Worm (Caenorhabditis elegans) whole organism, young adult: ENCODE measurements around the gene F53B2.8.

Source experiments
- F33H1.4 ChIP-seq: fragments of 200-800 bp; sonication (Bioruptor generic); IDR thresholded peaks from 2 replicates; pipeline ENCODE4 v1.3.6; 2022; ENCODE audit warnings: missing genetic modification reagents, missing genetic modification characterization, missing compliant biosample characterization
- F49E8.2 ChIP-seq: sonication (generic microtip); optimal IDR thresholded peaks from 3 replicates; lab custom pipeline; 2017; ENCODE audit warnings: missing genetic modification characterization, mild to moderate bottlenecking, missing compliant biosample characterization, antibody characterized with exemption, moderate library complexity; ENCODE audit not compliant: insufficient read depth
- ama-1 ChIP-seq, 3 experiments: fragments of 150-350 bp in 1 of 3; sonication (generic microtip) in 2 of 3; optimal IDR thresholded peaks; 2 replicates each; lab custom pipeline; 2014 to 2018; ENCODE audit warnings: missing biosample characterization in 2 of 3, missing genetic modification characterization in 2 of 3, missing genetic modification reagents in 2 of 3
- ccch-3 ChIP-seq: fragments of 200-800 bp; sonication (Bioruptor generic); optimal IDR thresholded peaks from 2 replicates; lab custom pipeline; 2018; ENCODE audit warnings: mild to moderate bottlenecking, missing genetic modification characterization, missing compliant biosample characterization
- dpff-1 ChIP-seq: sonication (generic microtip); optimal IDR thresholded peaks from 2 replicates; lab custom pipeline; 2017; ENCODE audit warnings: mild to moderate bottlenecking, missing genetic modification characterization, missing compliant biosample characterization
- dpl-1 ChIP-seq: fragments of 150-350 bp; optimal IDR thresholded peaks from 2 replicates; lab custom pipeline; 2014; ENCODE audit warnings: missing biosample characterization, missing genetic modification reagents, missing genetic modification characterization
- lsl-1 ChIP-seq: fragments of 200-800 bp; sonication (Bioruptor generic); optimal IDR thresholded peaks from 2 replicates; lab custom pipeline; 2018; ENCODE audit warnings: mild to moderate bottlenecking, missing genetic modification characterization, moderate library complexity, missing compliant biosample characterization
- snpc-4 ChIP-seq, 5 experiments: fragments of 150-350 bp in 1 of 5; sonication (generic microtip) in 4 of 5; optimal IDR thresholded peaks; 2 replicates each; lab custom pipeline; 2014 to 2018; ENCODE audit warnings: missing genetic modification characterization in 5 of 5, missing biosample characterization in 3 of 5, antibody characterized with exemption in 2 of 5, mild to moderate bottlenecking in 2 of 5, missing compliant biosample characterization in 2 of 5, missing genotype in 2 of 5, moderate library complexity in 2 of 5, missing genetic modification reagents in 1 of 5
- tbp1 ChIP-seq: fragments of 200-800 bp; sonication (Bioruptor generic); optimal IDR thresholded peaks from 2 replicates; lab custom pipeline; 2018; ENCODE audit warnings: mild to moderate bottlenecking, missing genetic modification characterization, missing compliant biosample characterization

DNA sequence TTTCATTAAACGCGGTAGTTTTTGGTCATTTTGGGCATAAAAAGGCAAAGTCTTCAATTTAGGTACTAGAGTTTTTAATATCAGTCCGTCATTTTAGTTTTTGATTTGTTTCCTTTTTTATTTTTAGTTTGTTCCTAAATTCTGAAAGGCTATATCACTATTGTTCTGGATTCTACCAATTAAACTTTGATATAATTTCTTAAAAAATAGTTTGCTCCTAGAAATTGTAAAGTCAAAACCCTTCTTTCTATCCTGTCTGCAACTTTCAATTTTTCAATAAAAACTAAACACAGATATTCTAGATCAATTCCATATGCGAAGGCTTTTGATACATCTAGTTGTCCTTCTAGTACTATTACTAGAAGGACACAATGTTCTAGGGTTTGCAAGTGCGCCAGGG is 45.9 kb upstream of the F53B2.8 start, which contains the start of gene K08E7.5:
- TF ChIP-seq F33H1.4 (GFP tag; lab: Robert Waterston, UW) = no peak
- no peak for TF ChIP-seq snpc-4 (GFP tag; optimal IDR thresholded peaks at IDR 0.05; lab: Kevin White, UChicago)
- no peak for TF ChIP-seq snpc-4 (tag; optimal IDR thresholded peaks at IDR 0.05; lab: Kevin White, UChicago)
- TF ChIP-seq lsl-1 = no peak
- no peak for TF ChIP-seq ama-1 (optimal IDR thresholded peaks at IDR 0.05; lab: Kevin White, UChicago)
- TF ChIP-seq ama-1 (GFP tag; optimal IDR thresholded peaks at IDR 0.05; lab: Kevin White, UChicago) = no peak
- TF ChIP-seq dpl-1 = no peak
- TF ChIP-seq F49E8.2 (tag; lab: Kevin White, UChicago) = no peak
- TF ChIP-seq tbp1 (GFP tag; lab: Kevin White, UChicago) = no peak
- no peak for TF ChIP-seq ccch-3 (GFP tag; lab: Kevin White, UChicago)
- no peak for TF ChIP-seq dpff-1
